Fruit fly (Drosophila melanogaster): ENCODE results near the gene Rpn13R.

Gene Rpn13R

DNA sequence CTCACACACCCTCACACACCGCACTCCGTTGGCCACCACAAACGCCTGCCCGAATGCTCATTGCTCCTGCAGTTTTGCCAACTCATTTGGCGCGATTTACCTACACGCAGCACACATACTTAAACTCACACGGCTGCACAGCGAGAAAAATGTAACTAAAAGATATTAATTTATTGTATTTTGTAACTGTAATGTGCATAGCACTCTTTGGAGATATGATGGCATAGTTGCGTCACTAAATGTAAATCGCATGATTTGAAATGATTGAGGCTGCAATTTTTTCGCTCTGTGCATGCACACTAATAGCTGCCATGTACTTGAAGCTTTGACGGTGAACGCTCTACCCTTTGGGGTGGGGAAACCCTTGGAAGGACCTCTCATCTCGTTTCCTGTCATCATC, 12.1 kb downstream of the Rpn13R start (continued):
- TF ChIP-seq CG4404 (GFP tag; IDR thresholded peaks at IDR 0.05) = no peak
- TF ChIP-seq CG32532 (GFP tag; IDR thresholded peaks at IDR 0.05) = peak; percentile 36; the same call in 1 of the 2 replicates
- no peak for TF ChIP-seq CG31365 (tag; optimal IDR thresholded peaks at IDR 0.05)
- peak; percentile 25 for TF ChIP-seq CG12219 (GFP tag; optimal IDR thresholded peaks at IDR 0.05)
- no peak for TF ChIP-seq Gsc (GFP tag; IDR thresholded peaks at IDR 0.05)
- peak; percentile 46 for TF ChIP-seq lmd (GFP tag; IDR thresholded peaks at IDR 0.05)
- TF ChIP-seq Chrac-16 (GFP tag; optimal IDR thresholded peaks at IDR 0.05) = no peak
- TF ChIP-seq CG16815 (GFP tag; optimal IDR thresholded peaks at IDR 0.05) = no peak
- peak; percentile 25 for TF ChIP-seq Oli (tag; optimal IDR thresholded peaks at IDR 0.05)
- peak; percentile 3 for TF ChIP-seq mam (GFP tag; optimal IDR thresholded peaks at IDR 0.05)
- TF ChIP-seq CG4707 (GFP tag; optimal IDR thresholded peaks at IDR 0.05) = no peak
- no peak for TF ChIP-seq pan (optimal IDR thresholded peaks at IDR 0.05)
- TF ChIP-seq pan (GFP tag; optimal IDR thresholded peaks at IDR 0.05 in 1 of 2, IDR thresholded peaks at IDR 0.05 in 1 of 2) = peak in 1 of 2 experiments; percentile 31
- peak; percentile 31 for TF ChIP-seq CG10431 (GFP tag; optimal IDR thresholded peaks at IDR 0.05)
- TF ChIP-seq CG11723 (GFP tag; optimal IDR thresholded peaks at IDR 0.05) = no peak
- no peak for TF ChIP-seq pfk (GFP tag; optimal IDR thresholded peaks at IDR 0.05)
- TF ChIP-seq CG15073 (GFP tag; optimal IDR thresholded peaks at IDR 0.05) = no peak
- TF ChIP-seq slbo (GFP tag; IDR thresholded peaks at IDR 0.05) = peak; percentile 55
- peak; percentile 15 for TF ChIP-seq Hsf (GFP tag; optimal IDR thresholded peaks at IDR 0.05)
- 0 out of 2 replicates have a peak, but pooled peaks have one; percentile 25 for TF ChIP-seq CG31441 (GFP tag; IDR thresholded peaks at IDR 0.05)
- TF ChIP-seq CG11085 (GFP tag; IDR thresholded peaks at IDR 0.05) = no peak
- TF ChIP-seq Sox100B (GFP tag; optimal IDR thresholded peaks at IDR 0.05) = no peak
- TF ChIP-seq unpg (GFP tag; optimal IDR thresholded peaks at IDR 0.05) = peak; percentile 4
- TF ChIP-seq CG11560 (tag; IDR thresholded peaks at IDR 0.05) = no peak
- peak; percentile 76 for TF ChIP-seq sens (GFP tag)
- TF ChIP-seq Ptx1 (GFP tag; IDR thresholded peaks at IDR 0.05) = peak; percentile 50; the same call in 1 of the 2 replicates
- 0 out of 3 replicates have a peak, but pooled peaks have one; percentile 53 for TF ChIP-seq ken (GFP tag; IDR thresholded peaks at IDR 0.05)
- peak; percentile 8 for TF ChIP-seq scrt (GFP tag; optimal IDR thresholded peaks at IDR 0.05)
- peak in 1 of 2 experiments; percentile 33 for TF ChIP-seq Hr51 (GFP tag; optimal IDR thresholded peaks at IDR 0.05)
- no peak for TF ChIP-seq cg (GFP tag; optimal IDR thresholded peaks at IDR 0.05)
- TF ChIP-seq CG11504 (tag; optimal IDR thresholded peaks at IDR 0.05) = peak; percentile 55
- TF ChIP-seq CG30403 (GFP tag; optimal IDR thresholded peaks at IDR 0.05) = peak; percentile 37
- peak; percentile 14 for TF ChIP-seq CG15514 (GFP tag; optimal IDR thresholded peaks at IDR 0.05)
- TF ChIP-seq CG11696 (GFP tag; IDR thresholded peaks at IDR 0.05) = no peak
- no peak for TF ChIP-seq otp (GFP tag; IDR thresholded peaks at IDR 0.05)
- peak; percentile 63 for TF ChIP-seq Xrp1 (GFP tag; IDR thresholded peaks at IDR 0.05)
- no peak for TF ChIP-seq CG3995 (GFP tag; optimal IDR thresholded peaks at IDR 0.05)
- TF ChIP-seq H2.0 (GFP tag; IDR thresholded peaks at IDR 0.05) = 0 out of 2 replicates have a peak, but pooled peaks have one; percentile 23
- no peak for TF ChIP-seq CG31388 (GFP tag; optimal IDR thresholded peaks at IDR 0.05)
- TF ChIP-seq Dll (GFP tag; IDR thresholded peaks at IDR 0.05; ENCODE audit: partially characterized antibody) = no peak
- TF ChIP-seq mirr (GFP tag; optimal IDR thresholded peaks at IDR 0.05) = no peak
- no peak for TF ChIP-seq CG7928 (GFP tag; optimal IDR thresholded peaks at IDR 0.05)
- TF ChIP-seq Asciz (GFP tag; optimal IDR thresholded peaks at IDR 0.05) = no peak
- 0 out of 2 replicates have a peak, but pooled peaks have one; percentile 16 for TF ChIP-seq CG6689 (GFP tag; IDR thresholded peaks at IDR 0.05)
- peak; percentile 19 for TF ChIP-seq phol (tag; optimal IDR thresholded peaks at IDR 0.05)
- TF ChIP-seq Abd-B (GFP tag; optimal IDR thresholded peaks at IDR 0.05) = peak; percentile 5
- TF ChIP-seq Awh (GFP tag; IDR thresholded peaks at IDR 0.05) = no peak
- TF ChIP-seq cas (GFP tag; IDR thresholded peaks at IDR 0.05) = no peak
- no peak for TF ChIP-seq CG30020 (tag; optimal IDR thresholded peaks at IDR 0.05)
- TF ChIP-seq BEAF-32 (GFP tag; optimal IDR thresholded peaks at IDR 0.05) = no peak
- TF ChIP-seq ro (GFP tag; IDR thresholded peaks at IDR 0.05) = no peak
